Worm (Caenorhabditis elegans) whole organism, L3 larva: Measurements from ENCODE around the gene ent-4.

ENCODE experiments used
- aly-2 ChIP-seq: fragments of 150-350 bp; optimal IDR thresholded peaks from 2 replicates; lab custom pipeline; 2014; ENCODE audit warnings: missing biosample characterization, missing genetic modification characterization
- ama-1 ChIP-seq: fragments of 150-350 bp; optimal IDR thresholded peaks from 2 replicates; lab custom pipeline; 2018
- ceh-16 ChIP-seq: sonication (generic microtip); optimal IDR thresholded peaks from 2 replicates; lab custom pipeline; 2017; ENCODE audit warnings: missing biosample characterization, missing genetic modification characterization
- ceh-28 ChIP-seq: fragments of 150-350 bp; optimal IDR thresholded peaks from 2 replicates; lab custom pipeline; 2014; ENCODE audit warnings: missing biosample characterization, missing genetic modification reagents, missing genetic modification characterization
- ceh-82 ChIP-seq: fragments of 150-350 bp; optimal IDR thresholded peaks from 2 replicates; lab custom pipeline; 2014; ENCODE audit warnings: missing biosample characterization, missing genetic modification characterization
- elt-1 ChIP-seq: fragments of 150-350 bp; optimal IDR thresholded peaks from 2 replicates; lab custom pipeline; 2014; ENCODE audit warnings: missing biosample characterization, missing genetic modification characterization
- fkh-10 ChIP-seq: sonication (generic microtip); optimal IDR thresholded peaks from 2 replicates; lab custom pipeline; 2017; ENCODE audit warnings: missing biosample characterization, missing genetic modification reagents, missing genetic modification characterization
- fos-1 ChIP-seq: fragments of 150-350 bp; optimal IDR thresholded peaks from 2 replicates; lab custom pipeline; 2014; ENCODE audit warnings: missing biosample characterization, missing genetic modification characterization
- hmg-11 ChIP-seq: sonication (generic microtip); optimal IDR thresholded peaks from 2 replicates; lab custom pipeline; 2016; ENCODE audit warnings: missing genetic modification characterization, missing compliant biosample characterization
- jun-1 ChIP-seq: fragments of 150-350 bp; optimal IDR thresholded peaks from 2 replicates; lab custom pipeline; 2014; ENCODE audit warnings: missing biosample characterization, missing genetic modification reagents, missing genetic modification characterization
- lin-15B ChIP-seq: fragments of 150-350 bp; optimal IDR thresholded peaks from 2 replicates; lab custom pipeline; 2014; ENCODE audit warnings: missing biosample characterization, missing genetic modification characterization
- mdl-1 ChIP-seq: fragments of 150-350 bp; optimal IDR thresholded peaks from 2 replicates; lab custom pipeline; 2014; ENCODE audit warnings: missing biosample characterization, missing genetic modification characterization
- mml-1 ChIP-seq: fragments of 150-350 bp; sonication (generic microtip); optimal IDR thresholded peaks from 3 replicates; lab custom pipeline; 2014; ENCODE audit warnings: missing biosample characterization, missing genetic modification characterization
- nhr-11 ChIP-seq: fragments of 150-350 bp; optimal IDR thresholded peaks from 2 replicates; lab custom pipeline; 2014; ENCODE audit warnings: missing biosample characterization, missing genetic modification characterization
- nhr-12 ChIP-seq: fragments of 150-350 bp; optimal IDR thresholded peaks from 2 replicates; lab custom pipeline; 2014; ENCODE audit warnings: missing biosample characterization, missing genetic modification characterization
- nhr-237 ChIP-seq: fragments of 150-350 bp; optimal IDR thresholded peaks from 2 replicates; lab custom pipeline; 2014; ENCODE audit warnings: missing biosample characterization, missing genetic modification characterization
- nhr-28 ChIP-seq: fragments of 150-350 bp; optimal IDR thresholded peaks from 2 replicates; lab custom pipeline; 2014; ENCODE audit warnings: missing biosample characterization, missing genetic modification characterization
- nhr-67 ChIP-seq: fragments of 150-350 bp; optimal IDR thresholded peaks from 2 replicates; lab custom pipeline; 2014; ENCODE audit warnings: missing biosample characterization, missing genetic modification characterization
- skn-1 ChIP-seq: fragments of 150-350 bp; optimal IDR thresholded peaks from 2 replicates; lab custom pipeline; 2014; ENCODE audit warnings: missing biosample characterization, missing genetic modification characterization
- tbx-2 ChIP-seq: sonication (generic microtip); optimal IDR thresholded peaks from 2 replicates; lab custom pipeline; 2016; ENCODE audit warnings: mild to moderate bottlenecking, missing genetic modification characterization, missing compliant biosample characterization

ent-4 gene

DNA sequence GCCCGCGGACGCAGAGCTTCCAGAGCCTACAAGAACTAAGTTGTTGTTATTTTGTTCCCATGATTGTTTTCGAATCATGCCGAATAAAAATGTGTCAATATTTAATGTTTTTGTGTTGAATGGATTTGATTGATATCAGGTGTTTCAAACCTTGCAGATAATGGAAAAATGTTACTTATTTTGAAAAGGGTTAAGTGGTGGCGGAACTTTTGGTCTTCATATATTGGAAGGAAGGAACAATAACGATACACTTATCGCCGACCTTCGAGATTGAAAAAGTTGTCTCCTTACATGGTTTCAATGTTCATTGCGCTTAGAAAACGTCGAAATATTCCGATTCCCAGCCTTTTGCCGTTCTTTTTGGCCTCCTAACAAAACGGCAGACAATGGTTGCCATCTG, 52.0 kb downstream of the ent-4 start, which contains the start of gene gly-10:
gly-10 (plus strand) TSS at position 387 of the 400 bp plus-strand sequence.
- no peak for TF ChIP-seq fkh-10 (GFP tag; lab: Kevin White, UChicago)
- no peak for TF ChIP-seq ceh-28 (tag; lab: Kevin White, UChicago)
- no peak for TF ChIP-seq nhr-237
- TF ChIP-seq tbx-2 (tag; lab: Kevin White, UChicago) = no peak
- no peak for TF ChIP-seq nhr-11 (tag; lab: Kevin White, UChicago)
- TF ChIP-seq mdl-1 (tag; lab: Kevin White, UChicago) = no peak
- TF ChIP-seq elt-1 (tag; lab: Kevin White, UChicago) = no peak
- no peak for TF ChIP-seq nhr-12 (tag; lab: Kevin White, UChicago)
- TF ChIP-seq ceh-16 (tag; lab: Kevin White, UChicago) = no peak
- TF ChIP-seq jun-1 (tag; lab: Kevin White, UChicago) = no peak
- no peak for TF ChIP-seq lin-15B (tag; lab: Kevin White, UChicago)
- TF ChIP-seq hmg-11 (tag; lab: Kevin White, UChicago) = no peak
- TF ChIP-seq ama-1 = no peak
- no peak for TF ChIP-seq mml-1
- no peak for TF ChIP-seq skn-1 (tag; lab: Kevin White, UChicago)
- no peak for TF ChIP-seq aly-2 (tag; lab: Kevin White, UChicago)
- no peak for TF ChIP-seq nhr-28 (tag; lab: Kevin White, UChicago)
- TF ChIP-seq ceh-82 (tag; lab: Kevin White, UChicago) = no peak
- no peak for TF ChIP-seq fos-1 (tag; lab: Kevin White, UChicago)

DNA sequence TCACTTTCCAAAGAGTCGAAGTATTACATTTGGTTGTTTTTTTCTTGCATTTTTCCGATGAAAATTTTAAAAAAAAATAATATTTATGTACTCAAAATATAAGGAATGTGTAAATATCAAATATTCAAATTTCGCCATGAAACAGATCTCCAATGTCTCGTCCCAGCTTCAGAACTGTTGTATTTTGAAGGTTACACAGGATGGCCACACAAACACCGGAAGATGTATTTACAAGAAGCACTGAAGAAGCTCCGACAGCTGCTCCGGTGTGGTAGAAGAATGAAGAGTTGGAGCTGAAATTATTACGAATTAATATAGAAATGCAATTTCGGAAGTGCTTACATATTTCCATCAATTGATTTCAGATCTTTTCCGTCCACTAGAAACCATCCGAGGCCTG, 55.6 kb downstream of the ent-4 start:
- TF ChIP-seq nhr-67 (tag; lab: Kevin White, UChicago) = no peak
- TF ChIP-seq, all 47 proteins: peak for 0
